Worm (Caenorhabditis elegans) whole organism, early embryonic: ENCODE measurements around the gene igdb-3.

Source experiments
- F13C5.2 ChIP-seq: sonication (generic microtip); optimal IDR thresholded peaks from 2 replicates; lab custom pipeline; 2017; ENCODE audit warnings: mild to moderate bottlenecking, missing genetic modification characterization, inconsistent platforms, missing compliant biosample characterization
- ama-1 ChIP-seq: fragments of 150-350 bp; optimal IDR thresholded peaks from 2 replicates; lab custom pipeline; 2014
- ets-7 ChIP-seq: sonication (generic microtip); optimal IDR thresholded peaks from 2 replicates; lab custom pipeline; 2016; ENCODE audit warnings: missing genotype, missing genetic modification characterization, missing compliant biosample characterization
- sea-1 ChIP-seq: fragments of 200-800 bp; sonication (Bioruptor generic); conservative IDR thresholded peaks from 2 replicates; pipeline ENCODE4 v1.3.6; 2022; ENCODE audit warnings: missing genetic modification characterization, missing compliant biosample characterization
- tra-4 ChIP-seq: sonication (generic microtip); optimal IDR thresholded peaks from 2 replicates; lab custom pipeline; 2017; ENCODE audit warnings: missing genetic modification characterization, missing compliant biosample characterization

DNA sequence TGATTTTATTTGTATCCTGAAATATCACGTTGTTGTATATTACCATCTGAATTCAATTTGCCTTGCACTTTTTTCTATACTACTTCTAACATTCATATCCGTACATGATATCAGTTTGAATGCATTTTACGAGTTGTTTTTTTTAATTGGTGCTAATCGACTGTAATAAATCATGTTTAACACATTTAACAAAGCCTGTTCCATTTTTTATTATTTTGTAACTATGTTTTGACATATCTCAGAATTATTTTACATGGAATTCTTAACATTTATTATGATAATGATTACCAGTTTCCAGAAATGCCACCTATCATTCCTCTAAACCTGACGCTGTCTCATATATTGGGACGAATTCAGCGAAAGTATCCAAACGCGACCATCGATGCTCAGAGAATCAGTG lies 19.6 kb upstream of the igdb-3 start, which contains the start of gene C03B1.3:
- no peak for TF ChIP-seq tra-4
- TF ChIP-seq ama-1, result no peak
- no peak for TF ChIP-seq ets-7 (tag; lab: Kevin White, UChicago)
- no peak for TF ChIP-seq sea-1 (GFP tag; lab: Robert Waterston, UW)
- TF ChIP-seq F13C5.2, result no peak
